Worm (Caenorhabditis elegans) whole organism, L3 larva: Measurements from ENCODE around the gene col-91.

ENCODE experiments used
- R02D3.7 ChIP-seq: fragments of 150-350 bp; optimal IDR thresholded peaks from 2 replicates; lab custom pipeline; 2014; ENCODE audit warnings: missing biosample characterization, missing genetic modification characterization
- elt-1 ChIP-seq: fragments of 150-350 bp; optimal IDR thresholded peaks from 2 replicates; lab custom pipeline; 2014; ENCODE audit warnings: missing biosample characterization, missing genetic modification characterization
- nfya-1 ChIP-seq: sonication (generic microtip); optimal IDR thresholded peaks from 2 replicates; lab custom pipeline; 2017; ENCODE audit warnings: missing genetic modification characterization, mild to moderate bottlenecking, missing compliant biosample characterization, antibody characterized with exemption, moderate library complexity; ENCODE audit not compliant: insufficient read depth
- nhr-11 ChIP-seq: fragments of 150-350 bp; optimal IDR thresholded peaks from 2 replicates; lab custom pipeline; 2014; ENCODE audit warnings: missing biosample characterization, missing genetic modification characterization
- pha-4 ChIP-seq: fragments of 150-350 bp; optimal IDR thresholded peaks from 2 replicates; lab custom pipeline; 2014; ENCODE audit warnings: missing biosample characterization, missing genetic modification reagents, missing genetic modification characterization
- unc-39 ChIP-seq: sonication (generic microtip); optimal IDR thresholded peaks from 4 replicates; lab custom pipeline; 2017; ENCODE audit warnings: missing biosample characterization, missing genetic modification characterization

- no peak for TF ChIP-seq nhr-11 (tag; lab: Kevin White, UChicago)
- TF ChIP-seq R02D3.7 (tag; lab: Kevin White, UChicago), result no peak
- TF ChIP-seq pha-4 (tag; lab: Kevin White, UChicago), result no peak
- no peak for TF ChIP-seq elt-1 (tag; lab: Kevin White, UChicago)
- TF ChIP-seq unc-39, result no peak
- TF ChIP-seq nfya-1, result no peak
Observed at ce11 chrIII:8280352-8280751, 16.9 kb upstream of the col-91 start.
